Worm (Caenorhabditis elegans) whole organism, L4 larva: ENCODE results near the gene K01A11.3.

ENCODE experiments used
- F44E2.7 ChIP-seq: fragments of 200-800 bp; sonication (Bioruptor generic); IDR thresholded peaks from 2 replicates; pipeline ENCODE4 v2.1.2; 2022; ENCODE audit warnings: missing genetic modification characterization, missing compliant biosample characterization
- F49E8.2 ChIP-seq: sonication (generic microtip); optimal IDR thresholded peaks from 2 replicates; lab custom pipeline; 2016; ENCODE audit warnings: missing compliant biosample characterization, mild to moderate bottlenecking, missing genetic modification characterization, borderline replicate concordance
- T20F7.1 ChIP-seq: fragments of 200-800 bp; sonication (Bioruptor generic); optimal IDR thresholded peaks from 2 replicates; lab custom pipeline; 2018; ENCODE audit warnings: mild to moderate bottlenecking, missing genetic modification characterization, missing compliant biosample characterization
- Y105C5A.15 ChIP-seq: fragments of 200-800 bp; sonication (Bioruptor generic); IDR thresholded peaks from 2 replicates; pipeline ENCODE4 v1.3.6; 2022; ENCODE audit warnings: missing genetic modification characterization, missing compliant biosample characterization
- Y48G9A.11 ChIP-seq: fragments of 200-800 bp; sonication (Bioruptor generic); IDR thresholded peaks from 2 replicates; pipeline ENCODE4 v1.3.6; 2022; ENCODE audit warnings: missing genetic modification reagents, missing genetic modification characterization, missing compliant biosample characterization
- ZK337.2 ChIP-seq: fragments of 200-800 bp; sonication (Bioruptor generic); IDR thresholded peaks from 2 replicates; pipeline ENCODE4 v1.3.6; 2022; ENCODE audit warnings: missing genetic modification reagents, missing genetic modification characterization, missing compliant biosample characterization
- aly-2 ChIP-seq: sonication (generic microtip); optimal IDR thresholded peaks from 2 replicates; lab custom pipeline; 2018; ENCODE audit warnings: missing biosample characterization, missing genetic modification characterization
- arid-1 ChIP-seq: fragments of 200-800 bp; sonication (Bioruptor generic); conservative IDR thresholded peaks from 2 replicates; pipeline ENCODE4 v1.3.6; 2022; ENCODE audit warnings: missing genetic modification reagents, missing genetic modification characterization, missing compliant biosample characterization
- ceh-62 ChIP-seq: sonication (generic microtip); optimal IDR thresholded peaks from 2 replicates; lab custom pipeline; 2017; ENCODE audit warnings: missing biosample characterization, missing genetic modification characterization
- ces-1 ChIP-seq: fragments of 150-350 bp; sonication (generic microtip); optimal IDR thresholded peaks from 4 replicates; lab custom pipeline; 2014; ENCODE audit warnings: missing biosample characterization, missing genetic modification reagents, missing genetic modification characterization
- cey-2 ChIP-seq: sonication (generic microtip); optimal IDR thresholded peaks from 3 replicates; lab custom pipeline; 2017; ENCODE audit warnings: missing genetic modification characterization, mild to moderate bottlenecking, missing compliant biosample characterization, antibody characterized with exemption, borderline replicate concordance; ENCODE audit not compliant: insufficient read depth
- ctbp-1 ChIP-seq: fragments of 200-800 bp; sonication (Bioruptor generic); IDR thresholded peaks from 2 replicates; pipeline ENCODE4 v1.3.6; 2022; ENCODE audit warnings: missing genetic modification reagents, missing genetic modification characterization, missing compliant biosample characterization
- daf-16 ChIP-seq, 3 experiments: sonication (generic microtip); optimal IDR thresholded peaks; 2 replicates each; lab custom pipeline; 2016 to 2017; ENCODE audit warnings: missing genetic modification characterization in 3 of 3, missing genetic modification reagents in 3 of 3, mild to moderate bottlenecking in 2 of 3, missing compliant biosample characterization in 2 of 3, missing biosample characterization in 1 of 3, moderate library complexity in 1 of 3
- daf-19 ChIP-seq: fragments of 200-800 bp; sonication (Bioruptor generic); conservative IDR thresholded peaks from 2 replicates; pipeline ENCODE4 v1.3.6; 2022; ENCODE audit warnings: missing genetic modification characterization, missing compliant biosample characterization
- daf-8 ChIP-seq: fragments of 200-800 bp; sonication (Bioruptor generic); IDR thresholded peaks from 2 replicates; pipeline ENCODE4 v1.3.6; 2022; ENCODE audit warnings: missing genetic modification characterization, missing compliant biosample characterization
- dmd-8 ChIP-seq: fragments of 200-800 bp; sonication (Bioruptor generic); IDR thresholded peaks from 2 replicates; pipeline ENCODE4 v1.3.6; 2022; ENCODE audit warnings: missing genetic modification characterization, missing compliant biosample characterization
- dmd-9 ChIP-seq: fragments of 200-800 bp; sonication (Bioruptor generic); IDR thresholded peaks from 2 replicates; pipeline ENCODE4 v1.3.6; 2022; ENCODE audit warnings: missing genetic modification reagents, missing genetic modification characterization, missing compliant biosample characterization
- dpl-1 ChIP-seq: fragments of 150-350 bp; optimal IDR thresholded peaks from 2 replicates; lab custom pipeline; 2014; ENCODE audit warnings: missing biosample characterization, missing genetic modification reagents, missing genetic modification characterization
- egl-27 ChIP-seq: sonication (generic microtip); optimal IDR thresholded peaks from 3 replicates; lab custom pipeline; 2017; ENCODE audit warnings: missing biosample characterization, missing genetic modification reagents, missing genetic modification characterization
- egl-43 ChIP-seq: fragments of 200-800 bp; sonication (Bioruptor generic); IDR thresholded peaks from 2 replicates; pipeline ENCODE4 v1.3.6; 2022; ENCODE audit warnings: missing genetic modification reagents, missing genetic modification characterization, missing compliant biosample characterization
- gei-8 ChIP-seq: fragments of 200-800 bp; sonication (Bioruptor generic); optimal IDR thresholded peaks from 2 replicates; lab custom pipeline; 2018; ENCODE audit warnings: mild to moderate bottlenecking, missing genetic modification characterization, missing compliant biosample characterization
- lin-1 ChIP-seq: fragments of 200-800 bp; sonication (Bioruptor generic); IDR thresholded peaks from 2 replicates; pipeline ENCODE4 v1.3.6; 2022; ENCODE audit warnings: missing genetic modification reagents, missing genetic modification characterization, missing compliant biosample characterization
- lin-15B ChIP-seq: fragments of 150-350 bp; sonication (generic microtip); optimal IDR thresholded peaks from 3 replicates; lab custom pipeline; 2014; ENCODE audit warnings: missing biosample characterization, missing genetic modification characterization
- lin-29 ChIP-seq: fragments of 200-800 bp; sonication (Bioruptor generic); IDR thresholded peaks from 2 replicates; pipeline ENCODE4 v1.3.6; 2022; ENCODE audit warnings: missing genetic modification reagents, missing genetic modification characterization, missing compliant biosample characterization
- lin-38 ChIP-seq: fragments of 200-800 bp; sonication (Bioruptor generic); IDR thresholded peaks from 2 replicates; pipeline ENCODE4 v1.3.6; 2022; ENCODE audit warnings: missing genetic modification reagents, missing genetic modification characterization, missing compliant biosample characterization
- lin-39 ChIP-seq: fragments of 150-350 bp; optimal IDR thresholded peaks from 2 replicates; lab custom pipeline; 2014; ENCODE audit warnings: missing biosample characterization, missing genetic modification reagents, missing genetic modification characterization
- lsy-2 ChIP-seq, 2 experiments: fragments of 150-350 bp in 1 of 2; sonication (generic microtip) in 1 of 2; optimal IDR thresholded peaks; 2 replicates each; lab custom pipeline; 2014 to 2017; ENCODE audit warnings: missing biosample characterization in 2 of 2, missing genetic modification characterization in 2 of 2
- madf-5 ChIP-seq, 2 experiments: fragments of 200-800 bp; sonication (Bioruptor generic); IDR thresholded peaks; 2 replicates each; pipeline ENCODE4 v1.3.6; 2022; ENCODE audit warnings: missing compliant biosample characterization in 2 of 2, missing genetic modification characterization in 2 of 2
- madf-9 ChIP-seq: fragments of 200-800 bp; sonication (Bioruptor generic); conservative IDR thresholded peaks from 2 replicates; pipeline ENCODE4 v1.3.6; 2022; ENCODE audit warnings: missing genetic modification reagents, missing genetic modification characterization, missing compliant biosample characterization
- mdl-1 ChIP-seq, 2 experiments: fragments of 150-350 bp in 1 of 2; sonication (generic microtip) in 1 of 2; optimal IDR thresholded peaks; 2 replicates each; lab custom pipeline; 2014 to 2017; ENCODE audit warnings: missing biosample characterization in 2 of 2, missing genetic modification characterization in 2 of 2
- mep-1 ChIP-seq: fragments of 150-350 bp; sonication (generic microtip); optimal IDR thresholded peaks from 3 replicates; lab custom pipeline; 2014; ENCODE audit warnings: missing biosample characterization, missing genetic modification characterization
- mes-2 ChIP-seq: sonication (generic microtip); optimal IDR thresholded peaks from 2 replicates; lab custom pipeline; 2016; ENCODE audit warnings: missing genotype, mild to moderate bottlenecking, missing genetic modification characterization, missing compliant biosample characterization; ENCODE audit not compliant: poor library complexity, severe bottlenecking
- mxl-2 ChIP-seq: fragments of 200-800 bp; sonication (Bioruptor generic); conservative IDR thresholded peaks from 2 replicates; pipeline ENCODE4 v1.3.6; 2022; ENCODE audit warnings: missing genetic modification reagents, missing genetic modification characterization, missing compliant biosample characterization
- nhr-11 ChIP-seq: fragments of 150-350 bp; optimal IDR thresholded peaks from 2 replicates; lab custom pipeline; 2014; ENCODE audit warnings: missing biosample characterization, missing genetic modification characterization
- nhr-42 ChIP-seq: fragments of 200-800 bp; sonication (Bioruptor generic); IDR thresholded peaks from 2 replicates; pipeline ENCODE4 v1.3.6; 2022; ENCODE audit warnings: missing genetic modification characterization, missing compliant biosample characterization
- nhr-48 ChIP-seq: sonication (generic microtip); optimal IDR thresholded peaks from 2 replicates; lab custom pipeline; 2016; ENCODE audit warnings: mild to moderate bottlenecking, missing genetic modification characterization, missing compliant biosample characterization
- nhr-6 ChIP-seq: fragments of 150-350 bp; optimal IDR thresholded peaks from 2 replicates; lab custom pipeline; 2014; ENCODE audit warnings: missing biosample characterization, missing genetic modification characterization
- php-3 ChIP-seq: fragments of 200-800 bp; sonication (Bioruptor generic); IDR thresholded peaks from 2 replicates; pipeline ENCODE4 v1.3.6; 2022; ENCODE audit warnings: missing genetic modification reagents, missing genetic modification characterization, missing compliant biosample characterization
- rbr-2 ChIP-seq: sonication (generic microtip); optimal IDR thresholded peaks from 2 replicates; lab custom pipeline; 2016; ENCODE audit warnings: missing genotype, missing genetic modification characterization, missing compliant biosample characterization
- saeg-2 ChIP-seq: fragments of 200-800 bp; sonication (Bioruptor generic); IDR thresholded peaks from 2 replicates; pipeline ENCODE4 v1.3.6; 2022; ENCODE audit warnings: missing genetic modification reagents, missing genetic modification characterization, missing compliant biosample characterization
- skn-1 ChIP-seq: fragments of 150-350 bp; optimal IDR thresholded peaks from 2 replicates; lab custom pipeline; 2014; ENCODE audit warnings: missing biosample characterization, missing genetic modification characterization
- snpc-4 ChIP-seq: fragments of 150-350 bp; optimal IDR thresholded peaks from 2 replicates; lab custom pipeline; 2014; ENCODE audit warnings: missing biosample characterization, missing genetic modification characterization
- spr-1 ChIP-seq: sonication (generic microtip); optimal IDR thresholded peaks from 2 replicates; lab custom pipeline; 2016; ENCODE audit warnings: mild to moderate bottlenecking, missing genetic modification characterization, missing compliant biosample characterization
- spr-3 ChIP-seq: fragments of 200-800 bp; sonication (Bioruptor generic); optimal IDR thresholded peaks from 2 replicates; lab custom pipeline; 2018; ENCODE audit warnings: mild to moderate bottlenecking, missing genetic modification characterization, missing compliant biosample characterization
- tra-1 ChIP-seq: fragments of 200-800 bp; sonication (Bioruptor generic); IDR thresholded peaks from 2 replicates; pipeline ENCODE4 v1.3.6; 2022; ENCODE audit warnings: missing genetic modification reagents, missing genetic modification characterization, missing compliant biosample characterization
- unc-39 ChIP-seq: sonication (generic microtip); optimal IDR thresholded peaks from 2 replicates; lab custom pipeline; 2017; ENCODE audit warnings: missing biosample characterization, missing genetic modification characterization
- zag-1 ChIP-seq: fragments of 150-350 bp; optimal IDR thresholded peaks from 2 replicates; lab custom pipeline; 2014; ENCODE audit warnings: missing biosample characterization, missing genetic modification characterization
- ztf-11 ChIP-seq: fragments of 150-350 bp; optimal IDR thresholded peaks from 2 replicates; lab custom pipeline; 2014; ENCODE audit warnings: missing biosample characterization, missing genetic modification characterization
- ztf-7 ChIP-seq: fragments of 150-350 bp; optimal IDR thresholded peaks from 2 replicates; lab custom pipeline; 2014; ENCODE audit warnings: missing biosample characterization, missing genetic modification characterization

K01A11.3 gene

DNA sequence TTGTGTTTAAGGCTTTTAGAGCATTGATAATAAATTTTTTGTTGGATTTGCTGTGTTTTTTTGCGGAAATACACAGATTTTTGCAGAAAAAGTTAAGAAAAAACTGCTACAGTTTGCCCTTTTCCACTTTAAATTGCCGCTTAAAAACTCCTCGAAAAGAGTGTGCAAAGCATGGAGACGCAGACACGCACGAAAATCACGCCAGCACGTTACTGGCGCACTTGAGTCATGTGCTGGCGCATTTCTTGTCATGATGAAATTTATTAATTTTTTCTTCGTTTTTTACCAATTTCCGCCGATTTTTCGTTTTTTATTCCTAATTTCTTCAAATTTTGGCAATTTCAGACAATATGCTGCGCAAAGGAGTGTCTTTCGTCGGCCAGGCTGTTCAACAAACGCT is 7.6 kb upstream of the K01A11.3 start, which contains the start of gene C34C12.8 (continued):
- no peak for TF ChIP-seq ztf-11 (tag; lab: Kevin White, UChicago)
- TF ChIP-seq nhr-48 (tag; lab: Kevin White, UChicago), result peak; percentile 81
- TF ChIP-seq ztf-7 (tag; lab: Kevin White, UChicago), result peak; percentile 92
- peak; percentile 85 for TF ChIP-seq nhr-11 (tag; lab: Kevin White, UChicago)
- no peak for TF ChIP-seq ces-1 (GFP tag; lab: Kevin White, UChicago)
- peak; percentile 98 for TF ChIP-seq lin-38 (GFP tag; lab: Robert Waterston, UW)
- TF ChIP-seq spr-1, result peak; percentile 81
- no peak for TF ChIP-seq ceh-62
- no peak for TF ChIP-seq F44E2.7 (GFP tag; lab: Robert Waterston, UW)
- peak; percentile 92 for TF ChIP-seq tra-1 (GFP tag; lab: Robert Waterston, UW)
- peak; percentile 95 for TF ChIP-seq dmd-9
- TF ChIP-seq T20F7.1 (GFP tag; lab: Kevin White, UChicago), result peak; percentile 83
- no peak for TF ChIP-seq cey-2 (tag; lab: Kevin White, UChicago)
- TF ChIP-seq mep-1, result peak; percentile 94
- no peak for TF ChIP-seq egl-27 (tag; lab: Kevin White, UChicago)
- TF ChIP-seq rbr-2 (tag; lab: Kevin White, UChicago), result peak; percentile 91
- TF ChIP-seq egl-43, result peak; percentile 84
- TF ChIP-seq spr-3 (GFP tag; lab: Kevin White, UChicago), result peak; percentile 83
- no peak for TF ChIP-seq mdl-1 (tag; optimal IDR thresholded peaks at IDR 0.05; lab: Kevin White, UChicago)
- TF ChIP-seq daf-19, result peak; percentile 72; the same call in 1 of the 2 replicates
- TF ChIP-seq lin-29 (GFP tag; lab: Robert Waterston, UW), result peak; percentile 91

DNA sequence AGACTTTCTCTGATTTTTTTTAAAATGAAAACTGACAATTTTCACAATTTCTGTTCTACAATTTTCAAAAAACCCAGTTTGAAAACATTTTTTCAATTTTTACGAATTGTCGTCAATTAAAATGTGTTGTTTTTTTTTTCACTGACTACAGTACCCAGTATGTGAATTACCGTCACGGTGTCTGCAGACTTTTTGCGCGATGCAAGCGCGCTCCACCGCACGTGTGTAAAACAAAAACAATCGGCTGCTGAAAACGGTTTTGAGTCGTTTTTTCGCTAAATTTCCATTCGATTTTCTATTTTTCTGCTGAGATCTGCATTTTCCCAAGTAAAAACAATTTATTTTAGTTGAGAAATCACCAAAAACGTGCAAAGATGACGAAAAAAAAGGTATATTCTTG is 3.8 kb upstream of the K01A11.3 start:
- TF ChIP-seq dmd-9, result peak; percentile 97
- no peak for TF ChIP-seq snpc-4 (tag; lab: Kevin White, UChicago)
- no peak for TF ChIP-seq F44E2.7 (GFP tag; lab: Robert Waterston, UW)
- TF ChIP-seq daf-19, result no peak
- TF ChIP-seq F49E8.2 (tag; lab: Kevin White, UChicago), result peak; percentile 8
- peak; percentile 98 for TF ChIP-seq nhr-42 (GFP tag; lab: Robert Waterston, UW)
- peak; percentile 83 for TF ChIP-seq Y48G9A.11
- no peak for TF ChIP-seq daf-8 (GFP tag; lab: Robert Waterston, UW)
- TF ChIP-seq zag-1 (tag; lab: Kevin White, UChicago), result peak; percentile 26
- peak; percentile 72 to 82; a peak in 2 of 4 replicates for TF ChIP-seq madf-5 (GFP tag; IDR thresholded peaks at IDR 0.05; lab: Robert Waterston, UW)
- TF ChIP-seq lin-29 (GFP tag; lab: Robert Waterston, UW), result peak; percentile 99
- peak; percentile 95 for TF ChIP-seq ctbp-1 (GFP tag; lab: Robert Waterston, UW)
- TF ChIP-seq daf-16 (GFP tag; optimal IDR thresholded peaks at IDR 0.05; lab: Kevin White, UChicago), result peak; percentile 52 to 90
- TF ChIP-seq daf-16 (tag; optimal IDR thresholded peaks at IDR 0.05; lab: Kevin White, UChicago), result peak; percentile 94
- TF ChIP-seq lin-1 (GFP tag; lab: Robert Waterston, UW), result peak; percentile 91
- no peak for TF ChIP-seq skn-1
- peak; percentile 98 for TF ChIP-seq madf-9 (GFP tag; lab: Robert Waterston, UW)
- peak; percentile 56; the same call in 1 of the 2 replicates for TF ChIP-seq mxl-2
- no peak for TF ChIP-seq aly-2 (tag; lab: Kevin White, UChicago)
- peak; percentile 98 to 100 for TF ChIP-seq lsy-2 (tag; optimal IDR thresholded peaks at IDR 0.05; lab: Kevin White, UChicago)
- peak; percentile 93 for TF ChIP-seq arid-1
- TF ChIP-seq mes-2, result peak; percentile 98
- peak; percentile 73 for TF ChIP-seq lin-39 (tag; lab: Kevin White, UChicago)
- TF ChIP-seq Y105C5A.15, result no peak
- TF ChIP-seq dpl-1, result peak; percentile 97
- peak; percentile 87 for TF ChIP-seq spr-3 (GFP tag; lab: Kevin White, UChicago)
- peak; percentile 15 for TF ChIP-seq gei-8
- TF ChIP-seq php-3 (GFP tag; lab: Robert Waterston, UW), result peak; percentile 86
- peak; percentile 90 for TF ChIP-seq saeg-2 (GFP tag; lab: Robert Waterston, UW)
- TF ChIP-seq dmd-8, result no peak
- TF ChIP-seq nhr-6 (tag; lab: Kevin White, UChicago), result peak; percentile 96
- peak; percentile 91 for TF ChIP-seq ZK337.2 (GFP tag; lab: Robert Waterston, UW)
- no peak for TF ChIP-seq unc-39 (tag; lab: Kevin White, UChicago)
- TF ChIP-seq lin-15B (tag; lab: Kevin White, UChicago), result peak; percentile 92
- peak; percentile 84 for TF ChIP-seq ces-1 (GFP tag; lab: Kevin White, UChicago)
